Fruit fly (Drosophila melanogaster) whole organism, adult: ENCODE results near the gene SclB.
A peak's percentile ranks its signal among the peaks of the same experiment; 100 is the strongest.

Experiments used
- CG11617 ChIP-seq: fragments of 200-800 bp; sonication (Bioruptor generic); optimal IDR thresholded peaks from 2 replicates; lab custom pipeline; 2017; ENCODE audit warnings: mild to moderate bottlenecking, missing biosample characterization, missing genetic modification reagents, missing genetic modification characterization
- CG12768 ChIP-seq: fragments of 200-800 bp; sonication (Bioruptor generic); optimal IDR thresholded peaks from 2 replicates; lab custom pipeline; 2017; ENCODE audit warnings: missing biosample characterization, missing genetic modification characterization, mild to moderate bottlenecking, moderate library complexity, missing genetic modification reagents
- CG14711 ChIP-seq: fragments of 200-800 bp; sonication (Bioruptor generic); optimal IDR thresholded peaks from 2 replicates; lab custom pipeline; 2018; ENCODE audit warnings: missing biosample characterization, mild to moderate bottlenecking, missing genetic modification characterization, moderate library complexity
- CG1620 ChIP-seq: fragments of 200-800 bp; sonication (Bioruptor generic); optimal IDR thresholded peaks from 2 replicates; lab custom pipeline; 2016; ENCODE audit warnings: missing biosample characterization, missing genetic modification characterization
- CG33017 ChIP-seq: fragments of 200-800 bp; sonication (Bioruptor generic); optimal IDR thresholded peaks from 2 replicates; lab custom pipeline; 2018; ENCODE audit warnings: missing biosample characterization, mild to moderate bottlenecking, missing genetic modification characterization, moderate library complexity
- CG5204 ChIP-seq: fragments of 200-800 bp; sonication (Bioruptor generic); optimal IDR thresholded peaks from 2 replicates; lab custom pipeline; 2016; ENCODE audit warnings: missing biosample characterization, missing genetic modification characterization
- CG7045 ChIP-seq: fragments of 200-800 bp; sonication (Bioruptor generic); optimal IDR thresholded peaks from 2 replicates; lab custom pipeline; 2017; ENCODE audit warnings: missing biosample characterization, mild to moderate bottlenecking, missing genetic modification characterization
- CG7101 ChIP-seq: fragments of 200-800 bp; sonication (Bioruptor generic); optimal IDR thresholded peaks from 2 replicates; lab custom pipeline; 2018; ENCODE audit warnings: missing biosample characterization, mild to moderate bottlenecking, missing genetic modification characterization, moderate library complexity
- Clk ChIP-seq: fragments of 200-800 bp; sonication (Bioruptor generic); optimal IDR thresholded peaks from 2 replicates; lab custom pipeline; 2017; ENCODE audit warnings: missing biosample characterization, missing genetic modification characterization
- Crg-1 ChIP-seq: fragments of 200-800 bp; sonication (Bioruptor generic); optimal IDR thresholded peaks from 2 replicates; lab custom pipeline; 2016; ENCODE audit warnings: missing biosample characterization, missing genetic modification characterization
- Hr96 ChIP-seq: fragments of 200-800 bp; sonication (Bioruptor generic); optimal IDR thresholded peaks from 2 replicates; lab custom pipeline; 2016; ENCODE audit warnings: missing biosample characterization, missing genetic modification characterization
- Mnt ChIP-seq: fragments of 200-800 bp; sonication (Bioruptor generic); optimal IDR thresholded peaks from 2 replicates; lab custom pipeline; 2016; ENCODE audit warnings: missing biosample characterization, mild to moderate bottlenecking, missing genetic modification characterization
- bab1 ChIP-seq: fragments of 200-800 bp; sonication (Bioruptor generic); optimal IDR thresholded peaks from 3 replicates; lab custom pipeline; 2019; ENCODE audit warnings: missing biosample characterization, mild to moderate bottlenecking, missing genetic modification characterization, moderate library complexity
- cic ChIP-seq: fragments of 200-800 bp; sonication (Bioruptor generic); optimal IDR thresholded peaks from 2 replicates; lab custom pipeline; 2017; ENCODE audit warnings: missing biosample characterization, mild to moderate bottlenecking, missing genetic modification characterization, moderate library complexity
- cnc ChIP-seq, 2 experiments: fragments of >200 bp; optimal IDR thresholded peaks; 2 replicates each; lab custom pipeline; 2017
- kay ChIP-seq: fragments of 200-800 bp; sonication (Bioruptor generic); peaks from one replicate; lab custom pipeline; 2016; ENCODE audit warnings: missing biosample characterization, missing genetic modification characterization, borderline replicate concordance
- ovo ChIP-seq: fragments of 200-800 bp; sonication (Bioruptor generic); optimal IDR thresholded peaks from 2 replicates; lab custom pipeline; 2016; ENCODE audit warnings: missing biosample characterization, missing genetic modification characterization
- pad ChIP-seq: fragments of 200-800 bp; sonication (Bioruptor generic); optimal IDR thresholded peaks from 3 replicates; lab custom pipeline; 2017; ENCODE audit warnings: missing biosample characterization, missing genetic modification characterization, mild to moderate bottlenecking, moderate library complexity, missing genetic modification reagents
- tj ChIP-seq: fragments of 200-800 bp; sonication (Bioruptor generic); optimal IDR thresholded peaks from 3 replicates; lab custom pipeline; 2017; ENCODE audit warnings: missing biosample characterization, mild to moderate bottlenecking, missing genetic modification characterization, moderate library complexity
- toe ChIP-seq: fragments of 200-800 bp; sonication (Bioruptor generic); optimal IDR thresholded peaks from 2 replicates; lab custom pipeline; 2016; ENCODE audit warnings: missing biosample characterization, missing genetic modification characterization

SclB gene

dm6 chr2L:16885347-16885746 lies 47.6 kb downstream of the SclB start:
- TF ChIP-seq CG33017 (tag; lab: Kevin White, UChicago) = no peak
- no peak for TF ChIP-seq CG11617 (GFP tag; lab: Kevin White, UChicago)
- TF ChIP-seq ovo (GFP tag; lab: Kevin White, UChicago) = no peak
- TF ChIP-seq bab1 (GFP tag; lab: Kevin White, UChicago) = no peak
- no peak for TF ChIP-seq cnc (optimal IDR thresholded peaks at IDR 0.05; lab: Kevin White, UChicago)
- no peak for TF ChIP-seq kay
- TF ChIP-seq Clk = no peak

- TF ChIP-seq CG14711 (no peak), CG11617 (GFP tag; lab: Kevin White, UChicago) (peak; percentile 46), CG7045 (GFP tag; lab: Kevin White, UChicago) (no peak), Crg-1 (no peak), CG12768 (GFP tag; lab: Kevin White, UChicago) (peak; percentile 49), CG5204 (GFP tag; lab: Kevin White, UChicago) (no peak), bab1 (GFP tag; lab: Kevin White, UChicago) (no peak), CG7101 (tag; lab: Kevin White, UChicago) (no peak), toe (no peak), cic (GFP tag; lab: Kevin White, UChicago) (peak; percentile 98), kay (peak; percentile 84), pad (GFP tag; lab: Kevin White, UChicago) (no peak), Clk (no peak), tj (GFP tag; lab: Kevin White, UChicago) (peak; percentile 24), Mnt (peak; percentile 59), CG33017 (tag; lab: Kevin White, UChicago) (peak; percentile 36), Hr96 (GFP tag; lab: Kevin White, UChicago) (no peak), CG1620 (GFP tag; lab: Kevin White, UChicago) (no peak), cnc (optimal IDR thresholded peaks at IDR 0.05; lab: Kevin White, UChicago) (no peak), ovo (GFP tag; lab: Kevin White, UChicago) (no peak)
Observed at dm6 chr2L:16886459-16886858, 48.7 kb downstream of the SclB start.

dm6 chr2L:16887660-16888573 lies 50.1 kb downstream of the SclB start, which contains the start of the genes osi and tweek:
TSS of gene osi (minus strand) at chr2L:16887966.
TSS of gene tweek (plus strand) at chr2L:16888490.
- peak; percentile 8 for TF ChIP-seq bab1 (GFP tag; lab: Kevin White, UChicago)
- TF ChIP-seq CG11617 (GFP tag; lab: Kevin White, UChicago) = peak; percentile 43
- peak; percentile 82 for TF ChIP-seq CG5204 (GFP tag; lab: Kevin White, UChicago)
- TF ChIP-seq CG33017 (tag; lab: Kevin White, UChicago) = peak; percentile 42
- TF ChIP-seq Mnt = peak; percentile 78
- TF ChIP-seq cic (GFP tag; lab: Kevin White, UChicago) = no peak
- TF ChIP-seq CG7045 (GFP tag; lab: Kevin White, UChicago) = peak; percentile 11
- TF ChIP-seq CG1620 (GFP tag; lab: Kevin White, UChicago) = peak; percentile 58
- no peak for TF ChIP-seq ovo (GFP tag; lab: Kevin White, UChicago)
- peak; percentile 75 for TF ChIP-seq toe
- peak; percentile 56 for TF ChIP-seq Hr96 (GFP tag; lab: Kevin White, UChicago)
- TF ChIP-seq CG14711 = no peak
- no peak for TF ChIP-seq Clk
- peak; percentile 99 for TF ChIP-seq kay
- TF ChIP-seq pad (GFP tag; lab: Kevin White, UChicago) = peak; percentile 68
- peak; percentile 1 for TF ChIP-seq tj (GFP tag; lab: Kevin White, UChicago)
- TF ChIP-seq cnc (optimal IDR thresholded peaks at IDR 0.05; lab: Kevin White, UChicago) = no peak
- peak; percentile 51 for TF ChIP-seq CG7101 (tag; lab: Kevin White, UChicago)
- TF ChIP-seq Crg-1 = no peak
- TF ChIP-seq CG12768 (GFP tag; lab: Kevin White, UChicago) = peak; percentile 8

dm6 chr2L:16888574-16889376 lies 51.0 kb downstream of the SclB start:
- TF ChIP-seq bab1 (GFP tag; lab: Kevin White, UChicago) = no peak
- peak; percentile 45 for TF ChIP-seq Mnt
- TF ChIP-seq cic (GFP tag; lab: Kevin White, UChicago) = peak; percentile 90
- peak; percentile 24 for TF ChIP-seq kay
- TF ChIP-seq CG14711 = no peak
- peak in 1 of 2 experiments; percentile 56 for TF ChIP-seq cnc (optimal IDR thresholded peaks at IDR 0.05; lab: Kevin White, UChicago)
- TF ChIP-seq tj (GFP tag; lab: Kevin White, UChicago) = peak; percentile 15
- no peak for TF ChIP-seq Clk

- TF ChIP-seq CG33017 (tag; lab: Kevin White, UChicago) (no peak), CG1620 (GFP tag; lab: Kevin White, UChicago) (no peak)
Observed at dm6 chr2L:16889608-16890007, 51.8 kb downstream of the SclB start, which contains the start of gene CG42556. TSS of gene CG42556 (plus strand) at chr2L:16889908.
